Worm (Caenorhabditis elegans) whole organism, L4 larva: Measurements from ENCODE around the gene clec-183.

Experiments
- F49E8.2 ChIP-seq: sonication (generic microtip); optimal IDR thresholded peaks from 2 replicates; lab custom pipeline; 2016; ENCODE audit warnings: missing compliant biosample characterization, mild to moderate bottlenecking, missing genetic modification characterization, borderline replicate concordance
- T20F7.1 ChIP-seq: fragments of 200-800 bp; sonication (Bioruptor generic); optimal IDR thresholded peaks from 2 replicates; lab custom pipeline; 2018; ENCODE audit warnings: mild to moderate bottlenecking, missing genetic modification characterization, missing compliant biosample characterization
- Y105C5A.15 ChIP-seq: fragments of 200-800 bp; sonication (Bioruptor generic); IDR thresholded peaks from 2 replicates; pipeline ENCODE4 v1.3.6; 2022; ENCODE audit warnings: missing genetic modification characterization, missing compliant biosample characterization
- Y75B8A.6 ChIP-seq: fragments of 200-800 bp; sonication (Bioruptor generic); IDR thresholded peaks from 2 replicates; pipeline ENCODE4 v1.3.6; 2022; ENCODE audit warnings: missing genetic modification reagents, missing genetic modification characterization, missing compliant biosample characterization
- aha-1 ChIP-seq: fragments of 150-350 bp; peaks from one replicate; lab custom pipeline; 2014; ENCODE audit warnings: missing biosample characterization, missing genetic modification characterization
- aly-2 ChIP-seq: sonication (generic microtip); optimal IDR thresholded peaks from 2 replicates; lab custom pipeline; 2018; ENCODE audit warnings: missing biosample characterization, missing genetic modification characterization
- ama-1 ChIP-seq: fragments of 150-350 bp; optimal IDR thresholded peaks from 2 replicates; lab custom pipeline; 2014; ENCODE audit warnings: inconsistent platforms, mixed read lengths
- daf-16 ChIP-seq, 3 experiments: sonication (generic microtip); optimal IDR thresholded peaks; 2 replicates each; lab custom pipeline; 2016 to 2017; ENCODE audit warnings: missing genetic modification characterization in 3 of 3, missing genetic modification reagents in 3 of 3, mild to moderate bottlenecking in 2 of 3, missing compliant biosample characterization in 2 of 3, missing biosample characterization in 1 of 3, moderate library complexity in 1 of 3
- daf-19 ChIP-seq: fragments of 200-800 bp; sonication (Bioruptor generic); conservative IDR thresholded peaks from 2 replicates; pipeline ENCODE4 v1.3.6; 2022; ENCODE audit warnings: missing genetic modification characterization, missing compliant biosample characterization
- dmd-6 ChIP-seq: fragments of 200-800 bp; sonication (Bioruptor generic); IDR thresholded peaks from 2 replicates; pipeline ENCODE4 v1.3.6; 2022; ENCODE audit warnings: missing genetic modification reagents, missing genetic modification characterization, missing compliant biosample characterization
- dmd-9 ChIP-seq: fragments of 200-800 bp; sonication (Bioruptor generic); IDR thresholded peaks from 2 replicates; pipeline ENCODE4 v1.3.6; 2022; ENCODE audit warnings: missing genetic modification reagents, missing genetic modification characterization, missing compliant biosample characterization
- duxl-1 ChIP-seq: sonication (generic microtip); optimal IDR thresholded peaks from 2 replicates; lab custom pipeline; 2016; ENCODE audit warnings: mild to moderate bottlenecking, missing genetic modification characterization, moderate library complexity, missing compliant biosample characterization; ENCODE audit not compliant: poor library complexity
- dve-1 ChIP-seq: sonication (generic microtip); optimal IDR thresholded peaks from 2 replicates; lab custom pipeline; 2017; ENCODE audit warnings: antibody characterized with exemption, mild to moderate bottlenecking, missing genetic modification characterization, missing compliant biosample characterization; ENCODE audit not compliant: insufficient read depth
- egl-43 ChIP-seq: fragments of 200-800 bp; sonication (Bioruptor generic); IDR thresholded peaks from 2 replicates; pipeline ENCODE4 v1.3.6; 2022; ENCODE audit warnings: missing genetic modification reagents, missing genetic modification characterization, missing compliant biosample characterization
- fos-1 ChIP-seq: fragments of 150-350 bp; optimal IDR thresholded peaks from 2 replicates; lab custom pipeline; 2014; ENCODE audit warnings: missing biosample characterization, missing genetic modification characterization
- hif-1 ChIP-seq, 2 experiments: sonication (generic microtip); optimal IDR thresholded peaks; 2 replicates each; lab custom pipeline; 2016 to 2017; ENCODE audit warnings: missing compliant biosample characterization in 2 of 2, missing genetic modification characterization in 2 of 2, missing genetic modification reagents in 2 of 2, missing genotype in 2 of 2, mild to moderate bottlenecking in 1 of 2
- hlh-11 ChIP-seq: fragments of 200-800 bp; sonication (Bioruptor generic); optimal IDR thresholded peaks from 2 replicates; lab custom pipeline; 2018; ENCODE audit warnings: mild to moderate bottlenecking, missing genetic modification characterization, missing compliant biosample characterization
- hlh-30 ChIP-seq: sonication (generic microtip); optimal IDR thresholded peaks from 2 replicates; lab custom pipeline; 2017; ENCODE audit warnings: antibody characterized with exemption, mild to moderate bottlenecking, missing genetic modification characterization, missing compliant biosample characterization; ENCODE audit not compliant: insufficient read depth
- lin-1 ChIP-seq: fragments of 200-800 bp; sonication (Bioruptor generic); IDR thresholded peaks from 2 replicates; pipeline ENCODE4 v1.3.6; 2022; ENCODE audit warnings: missing genetic modification reagents, missing genetic modification characterization, missing compliant biosample characterization
- lin-13 ChIP-seq: fragments of 150-350 bp; optimal IDR thresholded peaks from 2 replicates; lab custom pipeline; 2014; ENCODE audit warnings: missing biosample characterization, missing genetic modification reagents, missing genetic modification characterization
- lin-38 ChIP-seq: fragments of 200-800 bp; sonication (Bioruptor generic); IDR thresholded peaks from 2 replicates; pipeline ENCODE4 v1.3.6; 2022; ENCODE audit warnings: missing genetic modification reagents, missing genetic modification characterization, missing compliant biosample characterization
- lir-3 ChIP-seq: sonication (generic microtip); optimal IDR thresholded peaks from 2 replicates; lab custom pipeline; 2016; ENCODE audit warnings: mild to moderate bottlenecking, missing genetic modification characterization, missing compliant biosample characterization
- mdt-29 ChIP-seq: fragments of 200-800 bp; sonication (Bioruptor generic); IDR thresholded peaks from 2 replicates; pipeline ENCODE4 v1.3.6; 2022; ENCODE audit warnings: missing genetic modification reagents, missing genetic modification characterization, missing compliant biosample characterization
- mep-1 ChIP-seq: fragments of 150-350 bp; sonication (generic microtip); optimal IDR thresholded peaks from 3 replicates; lab custom pipeline; 2014; ENCODE audit warnings: missing biosample characterization, missing genetic modification characterization
- mes-2 ChIP-seq: sonication (generic microtip); optimal IDR thresholded peaks from 2 replicates; lab custom pipeline; 2016; ENCODE audit warnings: missing genotype, mild to moderate bottlenecking, missing genetic modification characterization, missing compliant biosample characterization; ENCODE audit not compliant: poor library complexity, severe bottlenecking
- mxl-3 ChIP-seq: fragments of 200-800 bp; sonication (Bioruptor generic); optimal IDR thresholded peaks from 2 replicates; lab custom pipeline; 2018; ENCODE audit warnings: mild to moderate bottlenecking, missing genetic modification characterization, missing compliant biosample characterization
- nhr-10 ChIP-seq: fragments of 150-350 bp; optimal IDR thresholded peaks from 2 replicates; lab custom pipeline; 2014; ENCODE audit warnings: missing biosample characterization, missing genetic modification characterization
- nhr-102 ChIP-seq: sonication (generic microtip); optimal IDR thresholded peaks from 2 replicates; lab custom pipeline; 2016; ENCODE audit warnings: mild to moderate bottlenecking, missing genetic modification characterization, moderate library complexity, missing compliant biosample characterization
- nhr-11 ChIP-seq: fragments of 150-350 bp; optimal IDR thresholded peaks from 2 replicates; lab custom pipeline; 2014; ENCODE audit warnings: missing biosample characterization, missing genetic modification characterization
- nhr-237 ChIP-seq: sonication (generic microtip); optimal IDR thresholded peaks from 2 replicates; lab custom pipeline; 2017; ENCODE audit warnings: missing biosample characterization, missing genetic modification characterization
- nhr-28 ChIP-seq: fragments of 150-350 bp; optimal IDR thresholded peaks from 2 replicates; lab custom pipeline; 2014; ENCODE audit warnings: missing biosample characterization, missing genetic modification characterization
- nhr-41 ChIP-seq: fragments of 200-800 bp; sonication (Bioruptor generic); IDR thresholded peaks from 2 replicates; pipeline ENCODE4 v1.3.6; 2022; ENCODE audit warnings: missing genetic modification reagents, missing genetic modification characterization, missing compliant biosample characterization
- nhr-77 ChIP-seq: fragments of 150-350 bp; optimal IDR thresholded peaks from 2 replicates; lab custom pipeline; 2014; ENCODE audit warnings: missing biosample characterization, missing genetic modification characterization
- php-3 ChIP-seq: fragments of 200-800 bp; sonication (Bioruptor generic); IDR thresholded peaks from 2 replicates; pipeline ENCODE4 v1.3.6; 2022; ENCODE audit warnings: missing genetic modification reagents, missing genetic modification characterization, missing compliant biosample characterization
- pqm-1 ChIP-seq: sonication (generic microtip); optimal IDR thresholded peaks from 2 replicates; lab custom pipeline; 2017; ENCODE audit warnings: missing biosample characterization, missing genetic modification characterization
- rbr-2 ChIP-seq: sonication (generic microtip); optimal IDR thresholded peaks from 2 replicates; lab custom pipeline; 2016; ENCODE audit warnings: missing genotype, missing genetic modification characterization, missing compliant biosample characterization
- snpc-1.2 ChIP-seq: fragments of 200-800 bp; sonication (Bioruptor generic); IDR thresholded peaks from 2 replicates; pipeline ENCODE4 v1.3.6; 2022; ENCODE audit warnings: missing genetic modification reagents, missing genetic modification characterization, missing compliant biosample characterization
- unc-130 ChIP-seq: sonication (generic microtip); optimal IDR thresholded peaks from 2 replicates; lab custom pipeline; 2016; ENCODE audit warnings: missing genetic modification reagents, missing genetic modification characterization, missing compliant biosample characterization
- zag-1 ChIP-seq: fragments of 150-350 bp; optimal IDR thresholded peaks from 2 replicates; lab custom pipeline; 2014; ENCODE audit warnings: missing biosample characterization, missing genetic modification characterization
- zfp-2 ChIP-seq: sonication (generic microtip); optimal IDR thresholded peaks from 2 replicates; lab custom pipeline; 2016; ENCODE audit warnings: mild to moderate bottlenecking, missing genetic modification characterization, missing compliant biosample characterization
- zip-2 ChIP-seq: fragments of 150-350 bp; optimal IDR thresholded peaks from 2 replicates; lab custom pipeline; 2014; ENCODE audit warnings: missing biosample characterization, missing genetic modification characterization

Gene clec-183

ce11 chrIV:9330755-9331154 lies 2.9 kb downstream of the clec-183 start, which contains the start of gene nspg-7.1:
Gene nspg-7.1 (minus strand): TSS chrIV:9330855.
- TF ChIP-seq F49E8.2 (tag; lab: Kevin White, UChicago) (no peak), daf-16 (GFP tag; optimal IDR thresholded peaks at IDR 0.05; lab: Kevin White, UChicago) (no peak), daf-16 (tag; optimal IDR thresholded peaks at IDR 0.05; lab: Kevin White, UChicago) (no peak), nhr-10 (tag; lab: Kevin White, UChicago) (no peak), pqm-1 (no peak), zip-2 (tag; lab: Kevin White, UChicago) (no peak), zag-1 (tag; lab: Kevin White, UChicago) (no peak), egl-43 (GFP tag; lab: Robert Waterston, UW) (no peak), snpc-1.2 (GFP tag; lab: Robert Waterston, UW) (no peak), mdt-29 (GFP tag; lab: Robert Waterston, UW) (no peak), Y75B8A.6 (GFP tag; lab: Robert Waterston, UW) (no peak), unc-130 (GFP tag; lab: Kevin White, UChicago) (no peak), duxl-1 (tag; lab: Kevin White, UChicago) (no peak), zfp-2 (tag; lab: Kevin White, UChicago) (no peak), Y105C5A.15 (GFP tag; lab: Robert Waterston, UW) (no peak), lin-13 (GFP tag; lab: Kevin White, UChicago) (no peak), nhr-237 (no peak), daf-19 (GFP tag; lab: Robert Waterston, UW) (no peak)

- TF ChIP-seq lir-3 (no peak), pqm-1 (peak; percentile 97), ama-1 (lab: Kevin White, UChicago) (peak; percentile 34), dve-1 (tag; lab: Kevin White, UChicago) (peak; percentile 73), nhr-10 (tag; lab: Kevin White, UChicago) (no peak), php-3 (peak; percentile 88), nhr-28 (tag; lab: Kevin White, UChicago) (peak; percentile 91), duxl-1 (tag; lab: Kevin White, UChicago) (no peak), lin-1 (GFP tag; lab: Robert Waterston, UW) (0 out of 2 replicates have a peak, but pooled peaks have one; percentile 27), dmd-6 (GFP tag; lab: Robert Waterston, UW) (peak; percentile 80), nhr-11 (tag; lab: Kevin White, UChicago) (no peak), T20F7.1 (GFP tag; lab: Kevin White, UChicago) (peak; percentile 29), aha-1 (peak; percentile 58), daf-16 (GFP tag; optimal IDR thresholded peaks at IDR 0.05; lab: Kevin White, UChicago) (peak in 1 of 2 experiments; percentile 2), daf-16 (tag; optimal IDR thresholded peaks at IDR 0.05; lab: Kevin White, UChicago) (peak; percentile 59), lin-38 (GFP tag; lab: Robert Waterston, UW) (peak; percentile 39; the same call in 1 of the 2 replicates), rbr-2 (tag; lab: Kevin White, UChicago) (no peak), hif-1 (tag; optimal IDR thresholded peaks at IDR 0.05; lab: Kevin White, UChicago) (no peak), mxl-3 (GFP tag; lab: Kevin White, UChicago) (peak; percentile 53), nhr-102 (tag; lab: Kevin White, UChicago) (peak; percentile 24), hlh-11 (tag; lab: Kevin White, UChicago) (peak; percentile 79), mep-1 (peak; percentile 21), aly-2 (no peak), mes-2 (tag; lab: Kevin White, UChicago) (peak; percentile 11), nhr-41 (0 out of 2 replicates have a peak, but pooled peaks have one; percentile 40), dmd-9 (GFP tag; lab: Robert Waterston, UW) (no peak), fos-1 (tag; lab: Kevin White, UChicago) (no peak), nhr-77 (peak; percentile 82), hlh-30 (tag; lab: Kevin White, UChicago) (peak; percentile 5)
- TF ChIP-seq, all 104 proteins: peak for 19
Measured at ce11 chrIV:9333007-9333406, 5.2 kb downstream of the clec-183 start.
